Fruit fly (Drosophila melanogaster): ENCODE results near the gene CG13876.

CG13876 gene

dm6 chr3L:224004-224951 lies 18.3 kb downstream of the CG13876 start (continued):
- TF ChIP-seq Met (GFP tag; optimal IDR thresholded peaks at IDR 0.05) (peak; percentile 1), CG11902 (GFP tag; optimal IDR thresholded peaks at IDR 0.05) (no peak), Eip93F (GFP tag; optimal IDR thresholded peaks at IDR 0.05) (no peak), net (GFP tag; optimal IDR thresholded peaks at IDR 0.05) (no peak), CG8632 (GFP tag; optimal IDR thresholded peaks at IDR 0.05) (peak; percentile 1), CG3032 (tag; optimal IDR thresholded peaks at IDR 0.05) (no peak), fd59A (GFP tag; optimal IDR thresholded peaks at IDR 0.05) (no peak), CG11294 (GFP tag; IDR thresholded peaks at IDR 0.05) (no peak), Eip75B (GFP tag; optimal IDR thresholded peaks at IDR 0.05) (no peak), svp (GFP tag) (peak; percentile 80), CG6808 (GFP tag; optimal IDR thresholded peaks at IDR 0.05) (peak; percentile 2), CG8119 (GFP tag; IDR thresholded peaks at IDR 0.05) (0 out of 3 replicates have a peak, but pooled peaks have one; percentile 23), dac (GFP tag; optimal IDR thresholded peaks at IDR 0.05) (no peak), Hr4 (GFP tag; optimal IDR thresholded peaks at IDR 0.05) (no peak), esn (GFP tag; optimal IDR thresholded peaks at IDR 0.05) (no peak), CG8319 (GFP tag; optimal IDR thresholded peaks at IDR 0.05) (no peak), CG31627 (GFP tag; optimal IDR thresholded peaks at IDR 0.05) (no peak), Sox102F (GFP tag; optimal IDR thresholded peaks at IDR 0.05) (no peak), vri (GFP tag; optimal IDR thresholded peaks at IDR 0.05) (peak; percentile 41), CG10631 (GFP tag; optimal IDR thresholded peaks at IDR 0.05) (no peak), CG4318 (GFP tag; optimal IDR thresholded peaks at IDR 0.05) (no peak), fd85E (GFP tag; optimal IDR thresholded peaks at IDR 0.05) (no peak)

dm6 chr3L:225120-225519 lies 19.2 kb downstream of the CG13876 start:
- TF ChIP-seq CG15336 (GFP tag; IDR thresholded peaks at IDR 0.05), result 0 out of 2 replicates have a peak, but pooled peaks have one; percentile 14
- no peak for TF ChIP-seq dac (GFP tag; optimal IDR thresholded peaks at IDR 0.05)
- TF ChIP-seq vri (GFP tag; optimal IDR thresholded peaks at IDR 0.05), result peak; percentile 6
- no peak for TF ChIP-seq OdsH (GFP tag; optimal IDR thresholded peaks at IDR 0.05)
- TF ChIP-seq Eip93F (GFP tag; optimal IDR thresholded peaks at IDR 0.05), result peak; percentile 12
- TF ChIP-seq Smox (GFP tag; optimal IDR thresholded peaks at IDR 0.05), result no peak
- no peak for TF ChIP-seq CG6854 (GFP tag; optimal IDR thresholded peaks at IDR 0.05)
- TF ChIP-seq CG11762 (GFP tag; optimal IDR thresholded peaks at IDR 0.05; ENCODE audit: insufficient read depth), result no peak
- TF ChIP-seq Eip78C (GFP tag), result no peak
- TF ChIP-seq fkh (GFP tag; optimal IDR thresholded peaks at IDR 0.05), result no peak
- peak; percentile 42 for TF ChIP-seq svp (GFP tag)
- TF ChIP-seq Hr39 (GFP tag; optimal IDR thresholded peaks at IDR 0.05), result no peak

- TF ChIP-seq Hr39 (GFP tag; optimal IDR thresholded peaks at IDR 0.05) (no peak), CG31627 (GFP tag; optimal IDR thresholded peaks at IDR 0.05) (no peak), CG6276 (GFP tag; optimal IDR thresholded peaks at IDR 0.05) (no peak), topi (GFP tag; optimal IDR thresholded peaks at IDR 0.05) (no peak), dsx (GFP tag; optimal IDR thresholded peaks at IDR 0.05; ENCODE audit: poor library complexity, severe bottlenecking) (no peak), Sox15 (GFP tag; optimal IDR thresholded peaks at IDR 0.05) (no peak), CG11294 (GFP tag; IDR thresholded peaks at IDR 0.05) (no peak), CG10631 (GFP tag; optimal IDR thresholded peaks at IDR 0.05) (no peak), CG6163 (GFP tag; IDR thresholded peaks at IDR 0.05) (no peak), Eip78C (GFP tag) (no peak), CG11902 (GFP tag; optimal IDR thresholded peaks at IDR 0.05) (no peak), fkh (GFP tag; optimal IDR thresholded peaks at IDR 0.05) (no peak)
Observed at dm6 chr3L:231504-231903, 25.6 kb downstream of the CG13876 start, which contains the start of gene CG42846. Gene CG42846, minus strand, starts transcription at chr3L:231604.

All from whole organism, prepupa.